Fruit fly (Drosophila melanogaster) whole organism: ENCODE data around the gene CG7276.

Experiments used
- CG8478 ChIP-seq: fragments of >200 bp; optimal IDR thresholded peaks from 2 replicates; lab custom pipeline; 2018; ENCODE audit warnings: inconsistent platforms
- Dll ChIP-seq: fragments of >200 bp; optimal IDR thresholded peaks from 2 replicates; lab custom pipeline; 2017
- pan ChIP-seq: fragments of >200 bp; optimal IDR thresholded peaks from 2 replicates; lab custom pipeline; 2017
- psq ChIP-seq: fragments of >200 bp; optimal IDR thresholded peaks from 2 replicates; lab custom pipeline; 2017
- usp ChIP-seq: fragments of >200 bp; optimal IDR thresholded peaks from 2 replicates; lab custom pipeline; 2017; ENCODE audit warnings: missing biosample characterization, missing genetic modification characterization, mixed read lengths

dm6 chr3L:15494599-15495271 is 3.3 kb upstream of the CG7276 start:
- TF ChIP-seq psq (lab: Kevin White, UChicago) (no peak), Dll (lab: Kevin White, UChicago) (no peak), pan (lab: Kevin White, UChicago) (no peak), CG8478 (lab: Kevin White, UChicago) (no peak), usp (GFP tag; lab: Kevin White, UChicago) (no peak)
